Worm (Caenorhabditis elegans): ENCODE data around the gene kin-16.

- TF ChIP-seq ztf-11 (tag; optimal IDR thresholded peaks at IDR 0.05), result no peak
- no peak for TF ChIP-seq zag-1 (tag; optimal IDR thresholded peaks at IDR 0.05)
- no peak for TF ChIP-seq lin-13 (GFP tag; optimal IDR thresholded peaks at IDR 0.05)
- TF ChIP-seq skn-1 (tag; optimal IDR thresholded peaks at IDR 0.05), result no peak
- TF ChIP-seq elt-1 (tag; optimal IDR thresholded peaks at IDR 0.05), result no peak
- TF ChIP-seq blmp-1 (tag; optimal IDR thresholded peaks at IDR 0.05; ENCODE audit: insufficient read depth), result no peak
- no peak for TF ChIP-seq fos-1 (tag; optimal IDR thresholded peaks at IDR 0.05)
- TF ChIP-seq nhr-11 (tag; optimal IDR thresholded peaks at IDR 0.05), result no peak
- no peak for TF ChIP-seq lin-39 (tag; optimal IDR thresholded peaks at IDR 0.05)
Measured at ce11 chrII:9438227-9438626, 2.3 kb upstream of the kin-16 start, which contains the start of gene chil-13.
